Worm (Caenorhabditis elegans) whole organism, L3 larva: ENCODE results near the gene ZK54.3.

Experiments used
- aly-2 ChIP-seq: fragments of 150-350 bp; optimal IDR thresholded peaks from 2 replicates; lab custom pipeline; 2014; ENCODE audit warnings: missing biosample characterization, missing genetic modification characterization
- ama-1 ChIP-seq: fragments of 150-350 bp; optimal IDR thresholded peaks from 2 replicates; lab custom pipeline; 2018
- elt-1 ChIP-seq: fragments of 150-350 bp; optimal IDR thresholded peaks from 2 replicates; lab custom pipeline; 2014; ENCODE audit warnings: missing biosample characterization, missing genetic modification characterization
- elt-3 ChIP-seq, 3 experiments: fragments of 150-350 bp in 1 of 3; sonication (generic microtip) in 2 of 3; optimal IDR thresholded peaks; 2 replicates in 2 of 3; 4 replicates in 1 of 3; lab custom pipeline; 2014 to 2017; ENCODE audit warnings: missing biosample characterization in 3 of 3, missing genetic modification characterization in 3 of 3
- hmg-11 ChIP-seq: sonication (generic microtip); optimal IDR thresholded peaks from 2 replicates; lab custom pipeline; 2016; ENCODE audit warnings: missing genetic modification characterization, missing compliant biosample characterization
- pha-4 ChIP-seq: fragments of 150-350 bp; optimal IDR thresholded peaks from 2 replicates; lab custom pipeline; 2014; ENCODE audit warnings: missing biosample characterization, missing genetic modification reagents, missing genetic modification characterization
- unc-62 ChIP-seq: fragments of 150-350 bp; sonication (generic microtip); optimal IDR thresholded peaks from 4 replicates; lab custom pipeline; 2014; ENCODE audit warnings: missing biosample characterization, missing genetic modification reagents, missing genetic modification characterization
- zag-1 ChIP-seq: fragments of 150-350 bp; optimal IDR thresholded peaks from 2 replicates; lab custom pipeline; 2014; ENCODE audit warnings: missing biosample characterization, missing genetic modification characterization
- ztf-11 ChIP-seq: fragments of 150-350 bp; optimal IDR thresholded peaks from 2 replicates; lab custom pipeline; 2014; ENCODE audit warnings: missing biosample characterization, missing genetic modification characterization

DNA sequence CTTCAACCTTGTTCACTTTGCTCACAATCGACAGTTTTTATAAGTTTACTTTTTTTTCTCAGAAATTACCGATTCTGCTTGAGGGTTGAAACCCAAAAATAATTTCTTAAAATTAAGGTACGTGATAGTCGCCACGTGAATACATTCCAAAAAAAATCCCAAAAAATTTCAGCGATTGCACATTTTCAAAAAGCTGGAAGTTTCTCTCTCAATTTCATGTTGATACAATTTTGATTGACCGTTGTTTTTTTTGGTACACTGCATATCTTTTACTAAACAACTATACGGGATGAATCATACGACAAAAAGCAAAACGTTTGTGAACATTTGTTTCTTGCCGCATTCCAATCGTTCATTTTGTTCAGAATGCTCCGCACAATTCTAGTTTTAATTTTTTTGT is 28.4 kb downstream of the ZK54.3 start, which contains the start of gene C36E6.8:
- TF ChIP-seq zag-1 (tag; lab: Kevin White, UChicago) (no peak), hmg-11 (tag; lab: Kevin White, UChicago) (no peak), ama-1 (lab: Kevin White, UChicago) (no peak), elt-1 (tag; lab: Kevin White, UChicago) (no peak), elt-3 (tag; optimal IDR thresholded peaks at IDR 0.05; lab: Kevin White, UChicago) (no peak), ztf-11 (tag; lab: Kevin White, UChicago) (no peak), pha-4 (tag; lab: Kevin White, UChicago) (no peak), aly-2 (tag; lab: Kevin White, UChicago) (no peak), unc-62 (GFP tag; lab: Kevin White, UChicago) (no peak)
